Worm (Caenorhabditis elegans): Measurements from ENCODE around the gene msp-45.

DNA sequence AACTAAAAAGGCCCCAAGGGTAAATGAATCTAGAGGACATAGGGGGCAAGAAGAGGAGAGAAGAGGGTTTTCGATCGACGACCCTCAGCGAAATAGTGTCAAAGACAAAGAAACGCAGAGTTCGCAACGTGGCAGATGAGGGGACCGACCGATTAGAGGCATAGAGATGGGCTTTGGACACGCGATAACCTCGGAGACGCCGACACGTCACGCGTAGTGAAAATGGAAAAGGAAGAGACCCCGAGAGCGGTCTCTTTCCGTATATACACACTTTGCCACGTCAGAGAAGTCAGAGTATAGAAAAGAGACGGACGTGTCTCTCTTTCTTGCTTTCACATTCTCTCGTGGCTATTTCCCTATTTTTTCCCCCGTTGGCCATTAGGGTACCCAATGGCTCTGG, 24.6 kb upstream of the msp-45 start:
- TF ChIP-seq tbx-2 (tag; optimal IDR thresholded peaks at IDR 0.05): peak; percentile 79
- TF ChIP-seq rnt-1 (tag; optimal IDR thresholded peaks at IDR 0.05): peak; percentile 52
- TF ChIP-seq hlh-17 (GFP tag; optimal IDR thresholded peaks at IDR 0.05; ENCODE audit: borderline replicate concordance): no peak
- TF ChIP-seq C04F5.9 (tag; optimal IDR thresholded peaks at IDR 0.05): no peak
- TF ChIP-seq nhr-12 (tag; optimal IDR thresholded peaks at IDR 0.05): no peak
- TF ChIP-seq egl-27 (tag; optimal IDR thresholded peaks at IDR 0.05): no peak
- no peak for TF ChIP-seq ama-1 (optimal IDR thresholded peaks at IDR 0.05)
- no peak for TF ChIP-seq unc-62 (GFP tag; optimal IDR thresholded peaks at IDR 0.05)
- no peak for TF ChIP-seq unc-98 (GFP tag; IDR thresholded peaks at IDR 0.05)
- TF ChIP-seq aly-2 (tag; optimal IDR thresholded peaks at IDR 0.05): peak; percentile 6

Data from whole organism, L1 larva.